Worm (Caenorhabditis elegans) whole organism, midembryonic: ENCODE measurements around the gene F38A5.8.

Experiments
- T22C8.4 ChIP-seq: fragments of 200-800 bp; sonication (Bioruptor generic); IDR thresholded peaks from 2 replicates; pipeline ENCODE4 v1.3.6; 2022; ENCODE audit warnings: missing genetic modification characterization, missing compliant biosample characterization
- cog-1 ChIP-seq: sonication (generic microtip); optimal IDR thresholded peaks from 2 replicates; lab custom pipeline; 2016; ENCODE audit warnings: missing genetic modification characterization, missing compliant biosample characterization
- flt-1 ChIP-seq: fragments of 200-800 bp; sonication (Bioruptor generic); IDR thresholded peaks from 2 replicates; pipeline ENCODE4 v1.3.6; 2022; ENCODE audit warnings: missing genetic modification characterization, missing compliant biosample characterization
- klf-2 ChIP-seq: fragments of 200-800 bp; sonication (Bioruptor generic); conservative IDR thresholded peaks from 2 replicates; pipeline ENCODE4 v1.3.6; 2022; ENCODE audit warnings: missing genetic modification reagents, missing genetic modification characterization, missing compliant biosample characterization
- med-1 ChIP-seq: sonication (generic microtip); optimal IDR thresholded peaks from 2 replicates; lab custom pipeline; 2017; ENCODE audit warnings: missing genetic modification characterization, mild to moderate bottlenecking, missing compliant biosample characterization, antibody characterized with exemption, missing genetic modification reagents; ENCODE audit not compliant: insufficient read depth
- ref-1 ChIP-seq: fragments of 200-800 bp; sonication (Bioruptor generic); conservative IDR thresholded peaks from 2 replicates; pipeline ENCODE4 v1.3.6; 2022; ENCODE audit warnings: missing genetic modification reagents, missing genetic modification characterization, missing compliant biosample characterization
- tab-1 ChIP-seq: fragments of 200-800 bp; sonication (Bioruptor generic); IDR thresholded peaks from 2 replicates; pipeline ENCODE4 v1.3.6; 2022; ENCODE audit warnings: missing genetic modification characterization, missing compliant biosample characterization
- ztf-23 ChIP-seq: fragments of 200-800 bp; sonication (Bioruptor generic); IDR thresholded peaks from 2 replicates; pipeline ENCODE4 v1.3.6; 2022; ENCODE audit warnings: missing genetic modification reagents, missing genetic modification characterization, missing compliant biosample characterization
- ztf-29 ChIP-seq: fragments of 200-800 bp; sonication (Bioruptor generic); IDR thresholded peaks from 2 replicates; pipeline ENCODE4 v1.3.6; 2022; ENCODE audit warnings: missing genetic modification reagents, missing genetic modification characterization, missing compliant biosample characterization

The F38A5.8 gene

DNA sequence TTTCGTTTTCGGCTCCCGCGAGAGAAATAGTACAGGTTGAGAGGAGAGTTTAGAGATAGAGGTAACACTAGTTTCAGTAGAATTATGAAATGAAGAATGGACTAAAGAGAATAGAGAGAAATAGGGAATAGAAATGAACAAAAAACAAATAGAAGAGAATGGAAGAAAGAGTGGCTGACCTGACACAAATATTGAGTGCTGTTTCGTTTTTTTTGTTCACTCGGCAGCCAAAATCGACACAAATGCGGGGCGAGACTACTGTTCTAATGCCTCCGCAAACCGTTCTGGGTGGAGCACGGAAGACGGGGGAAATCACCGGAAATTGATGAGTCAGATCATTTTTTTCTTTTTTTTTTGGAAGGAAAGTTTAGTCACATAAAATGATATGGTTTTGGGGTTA, 26.9 kb upstream of the F38A5.8 start:
- TF ChIP-seq med-1 (GFP tag; lab: Kevin White, UChicago) (no peak), cog-1 (no peak), tab-1 (GFP tag; lab: Robert Waterston, UW) (no peak), flt-1 (GFP tag; lab: Robert Waterston, UW) (no peak), ztf-23 (GFP tag; lab: Robert Waterston, UW) (no peak), klf-2 (GFP tag; lab: Robert Waterston, UW) (no peak), ref-1 (GFP tag; lab: Robert Waterston, UW) (no peak), ztf-29 (no peak), T22C8.4 (GFP tag; lab: Robert Waterston, UW) (no peak)

DNA sequence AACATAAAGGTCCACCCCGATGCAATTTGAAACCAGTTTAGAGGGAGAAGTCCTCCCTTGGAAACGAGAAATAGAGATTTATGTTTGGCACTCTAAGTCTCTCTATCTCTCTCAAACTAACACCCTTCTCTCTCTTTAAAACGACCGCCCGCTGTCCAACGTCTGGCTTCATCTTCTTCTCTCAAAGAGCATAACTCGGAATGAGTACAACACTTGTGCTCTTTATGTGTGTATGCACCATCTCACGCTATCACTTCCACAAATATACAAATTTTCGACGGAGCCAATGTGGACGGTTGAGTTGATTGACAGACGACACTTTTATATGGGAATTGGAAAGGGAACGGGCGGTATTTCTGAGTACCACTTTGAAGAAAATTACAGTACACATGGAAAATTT, 25.2 kb upstream of the F38A5.8 start:
- no peak for TF ChIP-seq tab-1 (GFP tag; lab: Robert Waterston, UW)
- no peak for TF ChIP-seq ztf-23 (GFP tag; lab: Robert Waterston, UW)
- no peak for TF ChIP-seq flt-1 (GFP tag; lab: Robert Waterston, UW)
- no peak for TF ChIP-seq ztf-29
- TF ChIP-seq ref-1 (GFP tag; lab: Robert Waterston, UW) = no peak
- no peak for TF ChIP-seq cog-1
- TF ChIP-seq T22C8.4 (GFP tag; lab: Robert Waterston, UW) = no peak
- no peak for TF ChIP-seq klf-2 (GFP tag; lab: Robert Waterston, UW)
- no peak for TF ChIP-seq med-1 (GFP tag; lab: Kevin White, UChicago)

DNA sequence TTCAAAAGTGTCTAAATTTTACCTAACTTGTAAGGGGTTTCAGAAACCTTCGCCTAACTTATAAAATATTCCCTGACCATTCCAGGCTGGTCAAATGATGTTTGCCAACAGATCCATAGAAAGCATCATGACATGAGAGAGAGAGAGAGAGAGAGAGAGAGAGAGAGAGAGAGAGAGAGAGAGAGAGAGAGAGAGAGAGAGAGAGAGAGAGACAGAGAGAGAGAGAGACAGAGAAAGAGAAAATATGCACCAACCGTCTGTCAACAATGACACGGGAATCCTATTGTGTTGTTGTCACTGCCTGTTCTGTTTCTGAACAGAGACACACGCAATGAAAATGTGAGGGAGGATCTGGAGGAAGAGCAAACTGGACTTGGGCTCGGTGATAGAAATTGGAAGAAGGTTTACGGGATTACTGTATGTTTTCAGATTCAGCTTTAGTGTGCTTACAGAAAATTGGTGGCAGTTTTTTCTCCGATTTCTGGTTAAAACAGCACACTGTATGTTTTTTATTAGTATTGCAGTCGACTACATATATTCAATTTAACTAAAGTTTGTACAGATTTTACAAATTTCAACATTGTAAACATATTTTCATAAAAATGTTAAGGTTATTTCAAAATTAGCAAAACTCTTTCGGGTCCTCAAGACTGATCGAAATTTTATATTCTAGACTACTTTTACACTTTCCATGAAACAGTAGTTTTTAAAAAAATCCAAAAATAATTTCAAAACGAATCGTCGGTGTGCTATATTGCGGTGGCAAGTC, 23.4 kb upstream of the F38A5.8 start:
- no peak for TF ChIP-seq med-1 (GFP tag; lab: Kevin White, UChicago)
- no peak for TF ChIP-seq T22C8.4 (GFP tag; lab: Robert Waterston, UW)
- no peak for TF ChIP-seq klf-2 (GFP tag; lab: Robert Waterston, UW)
- TF ChIP-seq ref-1 (GFP tag; lab: Robert Waterston, UW) = no peak
- no peak for TF ChIP-seq ztf-29
- TF ChIP-seq tab-1 (GFP tag; lab: Robert Waterston, UW) = no peak
- no peak for TF ChIP-seq flt-1 (GFP tag; lab: Robert Waterston, UW)
- no peak for TF ChIP-seq cog-1
- no peak for TF ChIP-seq ztf-23 (GFP tag; lab: Robert Waterston, UW)

DNA sequence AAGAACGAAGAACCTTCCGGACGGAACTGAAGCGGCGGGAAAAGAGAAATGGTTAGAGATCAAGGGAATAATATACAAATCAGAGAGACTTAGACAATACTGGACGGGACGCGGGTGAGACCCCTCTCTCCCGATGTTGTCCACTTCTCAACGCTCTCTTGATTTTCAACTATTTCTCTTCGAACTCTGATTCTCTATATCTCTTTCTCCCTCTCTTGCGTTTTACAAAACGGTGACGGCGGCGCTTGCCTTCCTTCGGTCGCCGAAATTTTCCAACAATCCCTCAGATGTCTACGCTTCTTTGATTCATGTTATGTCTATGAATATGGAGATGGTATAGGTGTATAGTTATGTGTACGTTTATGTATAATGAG, 22.8 kb upstream of the F38A5.8 start:
- peak; percentile 1 for TF ChIP-seq cog-1
- TF ChIP-seq ref-1 (GFP tag; lab: Robert Waterston, UW) = no peak

DNA sequence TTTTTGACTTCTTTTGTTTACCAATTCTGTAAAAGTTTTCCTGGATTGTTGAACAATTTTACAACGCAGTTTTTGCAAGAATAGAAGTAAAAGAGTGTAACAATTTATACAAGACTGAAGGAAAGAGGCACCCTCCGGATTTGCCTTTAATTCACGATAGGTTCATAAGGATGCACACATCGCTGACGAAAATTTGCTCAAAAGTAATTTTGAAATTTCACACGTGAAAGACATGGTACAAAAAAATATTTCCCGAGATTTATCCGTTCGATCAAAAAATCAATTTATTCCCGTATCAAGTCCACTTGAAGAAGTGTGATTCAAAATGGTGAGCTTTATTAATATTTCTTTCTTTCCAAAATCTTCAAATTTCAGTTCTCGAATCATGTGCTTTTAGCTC, 21.6 kb upstream of the F38A5.8 start, which contains the start of gene C43G2.3:
Gene C43G2.3 (plus strand): TSS at position 301 of the 400 bp plus-strand sequence.
- TF ChIP-seq klf-2 (GFP tag; lab: Robert Waterston, UW) (no peak), tab-1 (GFP tag; lab: Robert Waterston, UW) (no peak), ref-1 (GFP tag; lab: Robert Waterston, UW) (no peak), med-1 (GFP tag; lab: Kevin White, UChicago) (no peak), T22C8.4 (GFP tag; lab: Robert Waterston, UW) (no peak), flt-1 (GFP tag; lab: Robert Waterston, UW) (no peak), ztf-29 (no peak)

DNA sequence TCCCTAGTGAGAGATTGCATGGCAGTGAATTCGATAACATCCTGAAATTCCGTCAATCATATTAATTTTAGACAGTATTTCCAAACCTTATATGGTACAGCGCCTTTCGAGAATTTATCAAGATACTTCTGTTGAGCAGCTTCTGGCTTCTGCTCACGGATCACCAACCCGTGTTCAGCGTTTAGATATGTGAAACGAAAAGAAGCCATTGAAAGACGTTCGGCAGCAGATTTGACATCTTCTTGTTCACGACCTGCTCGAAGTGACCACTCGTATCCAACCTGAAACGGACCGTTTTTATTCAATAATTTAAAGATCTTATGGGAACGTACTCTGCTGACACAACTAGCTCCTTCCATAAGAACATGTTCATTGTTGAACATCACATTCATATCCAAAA, 17.9 kb upstream of the F38A5.8 start:
- TF ChIP-seq med-1 (GFP tag; lab: Kevin White, UChicago) (no peak), T22C8.4 (GFP tag; lab: Robert Waterston, UW) (no peak), flt-1 (GFP tag; lab: Robert Waterston, UW) (no peak), cog-1 (no peak), ref-1 (GFP tag; lab: Robert Waterston, UW) (no peak), klf-2 (GFP tag; lab: Robert Waterston, UW) (no peak), ztf-23 (GFP tag; lab: Robert Waterston, UW) (no peak), tab-1 (GFP tag; lab: Robert Waterston, UW) (no peak), ztf-29 (no peak)

DNA sequence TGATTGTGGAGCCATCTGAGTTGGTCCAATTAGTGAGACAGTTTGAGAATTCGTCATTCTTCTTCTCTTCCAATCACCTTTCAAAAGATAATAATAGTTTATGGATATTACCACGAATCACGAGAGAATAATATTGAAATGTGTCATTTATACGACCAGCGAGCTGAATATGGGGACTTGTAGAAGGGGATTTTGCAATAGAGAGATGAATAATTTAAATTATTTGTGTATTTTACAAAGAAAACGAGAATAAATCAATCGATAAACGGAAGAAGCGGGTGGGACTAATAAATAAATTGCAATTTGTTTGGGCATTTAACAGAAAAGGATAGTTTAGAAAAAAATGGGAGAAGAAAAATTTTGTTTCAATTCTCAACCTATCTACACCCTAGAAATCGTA, 16.9 kb upstream of the F38A5.8 start, which contains the start of gene odr-8:
Gene odr-8 (minus strand): TSS at position 101 of the 400 bp plus-strand sequence.
- TF ChIP-seq klf-2 (GFP tag; lab: Robert Waterston, UW) = no peak
- TF ChIP-seq T22C8.4 (GFP tag; lab: Robert Waterston, UW) = no peak
- no peak for TF ChIP-seq med-1 (GFP tag; lab: Kevin White, UChicago)
- TF ChIP-seq ztf-29 = no peak
- TF ChIP-seq tab-1 (GFP tag; lab: Robert Waterston, UW) = no peak
- TF ChIP-seq cog-1 = no peak
- no peak for TF ChIP-seq ztf-23 (GFP tag; lab: Robert Waterston, UW)
- TF ChIP-seq ref-1 (GFP tag; lab: Robert Waterston, UW) = no peak

DNA sequence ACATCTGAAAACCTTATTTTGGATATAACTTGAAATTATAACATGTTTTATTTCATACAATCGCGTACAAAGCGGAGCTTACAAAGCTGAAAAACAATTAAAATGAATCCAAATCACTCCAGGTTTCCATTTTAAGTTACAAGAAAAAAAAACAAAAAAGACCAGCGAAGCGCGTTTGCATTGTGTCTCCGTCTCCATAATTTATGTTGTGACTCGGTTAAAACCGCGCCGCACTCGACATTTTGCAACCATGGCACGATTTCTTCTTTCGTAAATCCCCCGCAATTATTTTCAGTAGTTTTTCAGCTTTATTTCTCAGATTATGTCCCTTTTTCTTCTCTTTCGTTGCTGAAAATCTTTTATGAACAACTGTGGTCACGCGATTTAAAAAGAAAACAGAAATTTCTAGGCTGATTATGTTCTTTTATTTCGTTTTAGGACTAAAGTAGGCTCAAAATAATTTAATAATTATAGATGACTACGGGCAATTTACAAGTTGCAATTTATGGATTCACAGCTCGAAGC, 14.1 kb upstream of the F38A5.8 start, which contains the start of the genes F38A5.2 and dnj-11:
Gene F38A5.2 (minus strand): TSS at position 4 of the 525 bp plus-strand sequence.
Gene dnj-11 (plus strand): TSS at position 475 of the 525 bp plus-strand sequence.
- TF ChIP-seq cog-1 (peak; percentile 19), flt-1 (GFP tag; lab: Robert Waterston, UW) (0 out of 2 replicates have a peak, but pooled peaks have one; percentile 19), ztf-23 (GFP tag; lab: Robert Waterston, UW) (peak; percentile 59; the same call in 1 of the 2 replicates), tab-1 (GFP tag; lab: Robert Waterston, UW) (no peak)

DNA sequence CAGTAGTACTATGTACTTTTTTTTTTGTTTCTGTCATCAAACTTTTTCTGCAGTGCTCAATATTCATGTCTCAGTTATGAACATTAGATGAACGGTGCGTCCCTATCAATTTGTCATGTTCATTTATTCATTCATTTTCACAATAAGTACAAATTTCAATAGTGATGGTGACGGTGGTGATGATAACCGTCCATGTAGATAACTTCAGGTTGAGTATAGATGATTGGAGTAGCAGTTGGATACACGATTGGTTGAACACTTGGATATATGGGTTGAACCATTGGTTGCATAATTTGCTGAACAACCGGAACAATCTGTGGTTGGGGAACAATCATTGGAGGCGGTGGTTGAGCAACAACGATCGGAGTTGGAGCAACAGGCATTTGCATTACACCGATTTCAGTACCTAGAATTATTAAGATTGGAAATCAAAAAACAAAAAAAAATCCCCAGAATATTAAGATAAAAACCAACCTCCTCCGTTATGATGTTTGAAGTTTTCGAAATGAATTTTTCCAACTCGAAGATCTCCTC, 11.4 kb upstream of the F38A5.8 start:
- TF ChIP-seq ztf-23 (GFP tag; lab: Robert Waterston, UW) (no peak), T22C8.4 (GFP tag; lab: Robert Waterston, UW) (no peak), tab-1 (GFP tag; lab: Robert Waterston, UW) (no peak), ztf-29 (no peak), flt-1 (GFP tag; lab: Robert Waterston, UW) (no peak), klf-2 (GFP tag; lab: Robert Waterston, UW) (no peak), med-1 (GFP tag; lab: Kevin White, UChicago) (no peak), cog-1 (no peak), ref-1 (GFP tag; lab: Robert Waterston, UW) (no peak)
